Fruit fly (Drosophila melanogaster) whole organism, adult: ENCODE results near the gene CG4629.

Experiments
- CG12768 ChIP-seq: fragments of 200-800 bp; sonication (Bioruptor generic); optimal IDR thresholded peaks from 2 replicates; lab custom pipeline; 2017; ENCODE audit warnings: missing biosample characterization, missing genetic modification characterization, mild to moderate bottlenecking, moderate library complexity, missing genetic modification reagents
- CG1620 ChIP-seq: fragments of 200-800 bp; sonication (Bioruptor generic); optimal IDR thresholded peaks from 2 replicates; lab custom pipeline; 2016; ENCODE audit warnings: missing biosample characterization, missing genetic modification characterization
- Crg-1 ChIP-seq: fragments of 200-800 bp; sonication (Bioruptor generic); optimal IDR thresholded peaks from 2 replicates; lab custom pipeline; 2016; ENCODE audit warnings: missing biosample characterization, missing genetic modification characterization
- cic ChIP-seq: fragments of 200-800 bp; sonication (Bioruptor generic); optimal IDR thresholded peaks from 2 replicates; lab custom pipeline; 2017; ENCODE audit warnings: missing biosample characterization, mild to moderate bottlenecking, missing genetic modification characterization, moderate library complexity

- TF ChIP-seq CG12768 (GFP tag; lab: Kevin White, UChicago) = no peak
- no peak for TF ChIP-seq CG1620
- TF ChIP-seq Crg-1 (GFP tag; lab: Kevin White, UChicago) = no peak
- no peak for TF ChIP-seq cic (GFP tag; lab: Kevin White, UChicago)
These were observed 65.5 kb downstream of the CG4629 start, which contains the start of gene gNacalpha for dm6 chr2L:1036811-1037296.
